Worm (Caenorhabditis elegans) whole organism, mixed stage, embryonic: Measurements from ENCODE around the gene ins-11.

ENCODE experiments used
- M03D4.4 ChIP-seq: sonication (generic microtip); optimal IDR thresholded peaks from 2 replicates; lab custom pipeline; 2017; ENCODE audit warnings: mild to moderate bottlenecking, missing genetic modification characterization, missing compliant biosample characterization
- bed-3 ChIP-seq: fragments of 200-800 bp; sonication (Bioruptor generic); optimal IDR thresholded peaks from 3 replicates; lab custom pipeline; 2018; ENCODE audit warnings: mild to moderate bottlenecking, missing genetic modification characterization, moderate library complexity, missing compliant biosample characterization
- blmp-1 ChIP-seq: fragments of 150-350 bp; optimal IDR thresholded peaks from 2 replicates; lab custom pipeline; 2014; ENCODE audit warnings: missing biosample characterization, missing genetic modification characterization
- ceh-39 ChIP-seq: fragments of 150-350 bp; optimal IDR thresholded peaks from 2 replicates; lab custom pipeline; 2014; ENCODE audit warnings: missing biosample characterization, missing genetic modification characterization
- ceh-43 ChIP-seq: fragments of 200-800 bp; sonication (Bioruptor generic); optimal IDR thresholded peaks from 2 replicates; lab custom pipeline; 2018; ENCODE audit warnings: mild to moderate bottlenecking, missing genetic modification characterization, moderate library complexity, missing compliant biosample characterization
- ceh-83 ChIP-seq: fragments of 200-800 bp; sonication (Bioruptor generic); optimal IDR thresholded peaks from 2 replicates; lab custom pipeline; 2018; ENCODE audit warnings: mild to moderate bottlenecking, missing genetic modification characterization, missing compliant biosample characterization
- ces-1 ChIP-seq: fragments of 150-350 bp; optimal IDR thresholded peaks from 2 replicates; lab custom pipeline; 2014; ENCODE audit warnings: missing biosample characterization, missing genetic modification reagents, missing genetic modification characterization
- elt-1 ChIP-seq: sonication (generic microtip); optimal IDR thresholded peaks from 2 replicates; lab custom pipeline; 2017; ENCODE audit warnings: missing genetic modification characterization, mild to moderate bottlenecking, missing compliant biosample characterization, antibody characterized with exemption, moderate library complexity, borderline replicate concordance; ENCODE audit not compliant: insufficient read depth
- elt-3 ChIP-seq: fragments of 150-350 bp; optimal IDR thresholded peaks from 2 replicates; lab custom pipeline; 2014; ENCODE audit warnings: missing biosample characterization, missing genetic modification characterization
- flh-1 ChIP-seq: fragments of 200-800 bp; sonication (Bioruptor generic); optimal IDR thresholded peaks from 2 replicates; lab custom pipeline; 2018; ENCODE audit warnings: mild to moderate bottlenecking, missing genetic modification characterization, moderate library complexity, missing compliant biosample characterization
- hlh-1 ChIP-seq: fragments of 150-350 bp; optimal IDR thresholded peaks from 2 replicates; lab custom pipeline; 2014; ENCODE audit warnings: missing biosample characterization, missing genetic modification reagents, missing genetic modification characterization
- lin-13 ChIP-seq: fragments of 150-350 bp; optimal IDR thresholded peaks from 2 replicates; lab custom pipeline; 2014; ENCODE audit warnings: missing biosample characterization, missing genetic modification characterization
- lin-32 ChIP-seq: fragments of 200-800 bp; sonication (Bioruptor generic); optimal IDR thresholded peaks from 2 replicates; lab custom pipeline; 2018; ENCODE audit warnings: mild to moderate bottlenecking, missing genetic modification characterization, missing compliant biosample characterization
- lsy-2 ChIP-seq: fragments of 150-350 bp; optimal IDR thresholded peaks from 2 replicates; lab custom pipeline; 2014; ENCODE audit warnings: missing biosample characterization, missing genetic modification characterization
- mab-5 ChIP-seq: fragments of 150-350 bp; optimal IDR thresholded peaks from 2 replicates; lab custom pipeline; 2014; ENCODE audit warnings: missing biosample characterization, missing genetic modification characterization
- mls-2 ChIP-seq: sonication (generic microtip); optimal IDR thresholded peaks from 2 replicates; lab custom pipeline; 2016; ENCODE audit warnings: mild to moderate bottlenecking, missing genetic modification characterization, moderate library complexity, missing compliant biosample characterization
- nhr-2 ChIP-seq: fragments of 150-350 bp; optimal IDR thresholded peaks from 2 replicates; lab custom pipeline; 2014; ENCODE audit warnings: missing biosample characterization, missing genetic modification characterization
- nhr-28 ChIP-seq: fragments of 150-350 bp; optimal IDR thresholded peaks from 2 replicates; lab custom pipeline; 2014; ENCODE audit warnings: missing biosample characterization, missing genetic modification characterization
- nhr-76 ChIP-seq: sonication (generic microtip); optimal IDR thresholded peaks from 2 replicates; lab custom pipeline; 2017; ENCODE audit warnings: missing biosample characterization, missing genetic modification characterization
- pha-4 ChIP-seq: fragments of 150-350 bp; optimal IDR thresholded peaks from 2 replicates; lab custom pipeline; 2018; ENCODE audit warnings: missing biosample characterization, missing genetic modification reagents, missing genetic modification characterization
- sem-2 ChIP-seq: fragments of 200-800 bp; sonication (Bioruptor generic); optimal IDR thresholded peaks from 2 replicates; lab custom pipeline; 2018; ENCODE audit warnings: mild to moderate bottlenecking, missing genetic modification characterization, missing compliant biosample characterization
- snpc-4 ChIP-seq: fragments of 150-350 bp; optimal IDR thresholded peaks from 2 replicates; lab custom pipeline; 2014; ENCODE audit warnings: missing biosample characterization, missing genetic modification characterization
- sptf-1 ChIP-seq: sonication (generic microtip); optimal IDR thresholded peaks from 2 replicates; lab custom pipeline; 2017; ENCODE audit warnings: mild to moderate bottlenecking, missing genetic modification characterization, moderate library complexity, missing compliant biosample characterization
- tbx-8 ChIP-seq: fragments of 200-800 bp; sonication (Bioruptor generic); optimal IDR thresholded peaks from 2 replicates; lab custom pipeline; 2018; ENCODE audit warnings: mild to moderate bottlenecking, missing genetic modification characterization, moderate library complexity, missing compliant biosample characterization
- unc-120 ChIP-seq: sonication (generic microtip); optimal IDR thresholded peaks from 2 replicates; lab custom pipeline; 2017; ENCODE audit warnings: missing genetic modification characterization, missing compliant biosample characterization; ENCODE audit not compliant: poor library complexity, severe bottlenecking
- unc-62 ChIP-seq: fragments of 150-350 bp; optimal IDR thresholded peaks from 2 replicates; lab custom pipeline; 2014; ENCODE audit warnings: missing biosample characterization, missing genetic modification reagents, missing genetic modification characterization
- zip-8 ChIP-seq: fragments of 150-350 bp; optimal IDR thresholded peaks from 2 replicates; lab custom pipeline; 2014; ENCODE audit warnings: missing biosample characterization, missing genetic modification characterization

ins-11 gene

DNA sequence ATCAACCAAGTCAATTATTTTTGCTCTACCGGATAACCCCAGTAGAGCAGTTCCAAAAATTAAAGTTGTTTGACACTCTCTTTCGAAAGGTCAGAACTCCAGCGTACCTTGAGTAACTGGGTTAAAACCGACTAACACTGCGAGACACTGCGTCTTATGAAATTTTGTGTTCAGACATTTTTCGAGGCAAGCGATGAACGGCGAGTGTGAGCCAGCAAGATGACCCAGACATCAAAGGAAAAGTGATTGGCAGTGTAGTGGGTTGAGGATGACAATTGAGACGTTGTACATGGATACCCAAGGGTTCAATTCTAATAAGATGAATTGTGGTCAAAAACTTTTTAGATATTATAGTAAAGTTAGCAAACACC is 12.4 kb upstream of the ins-11 start:
- TF ChIP-seq nhr-2 (tag; lab: Kevin White, UChicago) (peak; percentile 23), bed-3 (GFP tag; lab: Kevin White, UChicago) (no peak)

DNA sequence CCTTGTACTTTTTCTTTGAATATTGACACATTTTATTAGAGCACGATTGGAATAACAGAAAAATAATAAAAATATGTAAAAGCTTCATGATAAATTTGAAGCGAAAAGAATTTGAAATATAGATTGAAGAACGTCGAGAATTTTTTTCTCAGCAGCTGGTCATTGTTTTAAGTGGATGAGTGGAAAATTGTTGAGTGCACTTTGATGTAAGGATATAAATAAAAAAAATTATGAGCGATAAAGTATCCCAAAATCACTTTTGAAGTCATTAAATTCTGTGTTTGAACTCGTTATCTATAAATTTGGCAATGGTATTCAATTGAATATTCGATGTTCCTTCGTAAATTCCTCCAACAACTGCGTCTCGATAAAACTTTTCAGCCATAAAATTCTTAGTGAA is 11.8 kb upstream of the ins-11 start, which contains the start of gene ins-13:
ins-13 (minus strand) TSS at position 101 of the 400 bp plus-strand sequence.
- no peak for TF ChIP-seq mab-5 (tag; lab: Kevin White, UChicago)
- TF ChIP-seq elt-1, result no peak
- TF ChIP-seq lin-13 (tag; lab: Kevin White, UChicago), result no peak
- TF ChIP-seq ceh-83 (GFP tag; lab: Kevin White, UChicago), result no peak
- TF ChIP-seq elt-3 (tag; lab: Kevin White, UChicago), result no peak
- TF ChIP-seq lin-32 (GFP tag; lab: Kevin White, UChicago), result no peak
- no peak for TF ChIP-seq pha-4 (tag; lab: Kevin White, UChicago)
- TF ChIP-seq unc-62 (GFP tag; lab: Kevin White, UChicago), result no peak
- TF ChIP-seq ceh-39 (tag; lab: Kevin White, UChicago), result no peak
- no peak for TF ChIP-seq nhr-28 (tag; lab: Kevin White, UChicago)
- TF ChIP-seq blmp-1 (tag; lab: Kevin White, UChicago), result no peak

DNA sequence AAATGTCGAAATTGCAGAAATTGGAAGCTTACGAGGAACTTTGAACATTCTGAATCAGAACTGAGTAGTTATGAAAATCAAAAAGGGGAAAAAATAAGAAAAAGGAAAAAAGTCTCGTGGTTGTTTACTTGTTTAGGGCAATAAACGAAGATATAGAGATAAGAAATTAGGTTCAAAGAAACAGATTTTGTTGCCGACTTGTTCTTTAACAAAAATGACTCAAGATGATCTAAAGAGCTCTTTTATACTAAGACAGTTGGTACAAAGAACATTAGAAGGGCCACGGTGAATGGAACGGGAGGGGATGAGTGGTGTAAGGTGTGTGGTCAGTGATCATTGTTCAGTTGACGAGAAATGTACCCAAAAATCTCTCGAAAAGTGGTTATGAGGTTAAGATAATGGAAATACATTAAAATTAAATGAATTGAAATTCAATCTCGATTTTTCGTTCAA is 9.1 kb upstream of the ins-11 start, which contains the start of gene acdh-2:
acdh-2 (minus strand) TSS at position 51 of the 453 bp plus-strand sequence.
- TF ChIP-seq bed-3 (GFP tag; lab: Kevin White, UChicago), result no peak
- TF ChIP-seq sptf-1 (tag; lab: Kevin White, UChicago), result no peak
- TF ChIP-seq ces-1 (GFP tag; lab: Kevin White, UChicago), result no peak
- TF ChIP-seq nhr-28 (tag; lab: Kevin White, UChicago), result no peak
- TF ChIP-seq elt-3 (tag; lab: Kevin White, UChicago), result no peak
- TF ChIP-seq blmp-1 (tag; lab: Kevin White, UChicago), result no peak
- no peak for TF ChIP-seq unc-120
- no peak for TF ChIP-seq sem-2 (GFP tag; lab: Kevin White, UChicago)

DNA sequence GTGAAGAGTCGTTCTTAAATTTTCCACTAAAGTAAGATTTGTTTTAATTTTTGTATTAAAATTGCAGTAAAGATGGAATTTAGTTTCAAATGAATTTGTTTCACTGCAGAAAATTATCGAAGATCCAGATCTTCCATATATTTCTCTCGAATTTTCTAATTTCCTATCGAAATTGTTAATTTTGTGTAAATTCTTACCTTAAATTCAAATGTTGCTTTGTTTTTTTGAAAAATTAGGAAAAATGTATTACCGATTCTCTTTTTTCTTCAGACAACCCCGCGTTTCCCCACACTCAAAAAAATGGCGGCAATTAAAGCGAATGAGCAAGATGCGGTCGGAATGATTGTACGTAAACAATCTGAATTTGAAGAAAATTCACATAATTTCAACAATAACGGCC is 6.8 kb upstream of the ins-11 start, which contains the start of gene C17C3.6:
C17C3.6 (plus strand) TSS at position 301 of the 400 bp plus-strand sequence.
- TF ChIP-seq zip-8 (tag; lab: Kevin White, UChicago), result no peak
- TF ChIP-seq lsy-2, result no peak
- TF ChIP-seq sem-2 (GFP tag; lab: Kevin White, UChicago), result no peak
- no peak for TF ChIP-seq M03D4.4 (tag; lab: Kevin White, UChicago)

DNA sequence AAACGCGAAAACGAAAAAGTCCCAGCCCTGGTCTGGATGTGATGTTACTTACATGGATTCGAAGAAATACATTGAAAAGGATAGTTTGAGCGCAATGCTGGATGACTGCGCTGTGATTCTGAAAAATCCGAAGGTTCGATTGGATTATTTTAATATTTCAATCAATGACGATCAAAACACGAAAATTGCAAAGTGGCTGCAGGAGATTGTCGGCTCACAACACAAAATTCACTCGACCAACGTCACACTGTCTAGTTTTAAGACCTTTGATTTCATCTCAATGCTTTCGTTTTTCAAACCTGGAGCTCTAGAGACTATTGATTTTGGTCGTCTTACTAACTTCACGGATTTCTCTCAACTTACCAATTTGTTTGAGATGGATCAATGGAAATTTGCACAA is 5.0 kb upstream of the ins-11 start, which contains the start of gene C17C3.5:
C17C3.5 (plus strand) TSS at position 301 of the 400 bp plus-strand sequence.
- TF ChIP-seq flh-1 (GFP tag; lab: Kevin White, UChicago) (no peak), ceh-43 (GFP tag; lab: Kevin White, UChicago) (no peak), ces-1 (GFP tag; lab: Kevin White, UChicago) (no peak), zip-8 (tag; lab: Kevin White, UChicago) (no peak), elt-1 (no peak), blmp-1 (tag; lab: Kevin White, UChicago) (no peak), hlh-1 (tag; lab: Kevin White, UChicago) (no peak)

DNA sequence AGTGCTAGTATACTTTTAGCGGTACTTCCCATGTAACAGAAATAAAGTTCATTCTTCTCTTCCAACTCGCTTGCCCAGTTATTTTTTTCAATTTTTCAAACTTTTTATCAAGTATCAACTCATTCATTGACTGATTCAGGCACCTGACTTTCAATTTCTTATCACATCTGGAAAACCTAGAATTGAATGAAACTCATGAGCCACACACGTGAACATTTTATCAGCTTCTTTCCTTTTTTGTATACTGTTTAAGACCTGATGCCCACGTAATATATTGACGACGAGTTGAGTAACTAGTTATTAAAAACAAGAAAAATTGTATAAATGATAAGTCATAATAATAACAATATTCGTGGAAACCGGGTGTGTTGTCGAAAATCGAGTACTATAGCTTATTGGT is 3.0 kb upstream of the ins-11 start:
- TF ChIP-seq mls-2 (tag; lab: Kevin White, UChicago), result no peak
- TF ChIP-seq elt-1, result no peak
- no peak for TF ChIP-seq snpc-4 (tag; lab: Kevin White, UChicago)
- TF ChIP-seq pha-4 (tag; lab: Kevin White, UChicago), result no peak
- TF ChIP-seq nhr-28 (tag; lab: Kevin White, UChicago), result no peak
- no peak for TF ChIP-seq lsy-2
- no peak for TF ChIP-seq ceh-43 (GFP tag; lab: Kevin White, UChicago)
- no peak for TF ChIP-seq zip-8 (tag; lab: Kevin White, UChicago)
- no peak for TF ChIP-seq blmp-1 (tag; lab: Kevin White, UChicago)
- TF ChIP-seq flh-1 (GFP tag; lab: Kevin White, UChicago), result no peak
- TF ChIP-seq, all 35 proteins: peak for 0

DNA sequence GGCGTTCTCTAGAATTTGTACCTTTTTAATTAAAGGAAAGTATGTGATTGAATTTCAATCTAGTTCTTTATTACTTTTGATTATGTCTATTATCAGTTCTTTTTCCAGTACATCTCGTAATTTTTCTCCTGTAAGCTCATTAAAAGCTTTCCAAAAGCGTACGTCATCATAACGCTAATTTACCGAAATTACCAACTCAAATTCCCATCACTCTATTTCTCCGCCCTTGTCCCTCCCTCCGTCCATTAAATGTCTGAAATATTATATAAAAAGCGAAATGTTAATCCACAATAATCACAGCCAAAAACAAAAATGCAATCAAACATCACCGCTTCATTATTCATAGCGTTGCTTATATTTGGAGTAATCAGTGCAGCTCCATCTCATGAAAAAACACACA is 2.2 kb upstream of the ins-11 start, which contains the start of gene ins-12:
ins-12 (plus strand) TSS at position 301 of the 400 bp plus-strand sequence.
- TF ChIP-seq pha-4 (tag; lab: Kevin White, UChicago) (no peak), ceh-83 (GFP tag; lab: Kevin White, UChicago) (no peak), ceh-43 (GFP tag; lab: Kevin White, UChicago) (no peak), unc-120 (no peak), tbx-8 (GFP tag; lab: Kevin White, UChicago) (no peak), nhr-76 (tag; lab: Kevin White, UChicago) (no peak), hlh-1 (tag; lab: Kevin White, UChicago) (no peak), blmp-1 (tag; lab: Kevin White, UChicago) (no peak), mls-2 (tag; lab: Kevin White, UChicago) (no peak)
- TF ChIP-seq, all 35 proteins: peak for 0
